Fruit fly (Drosophila melanogaster) whole organism, embryonic: ENCODE measurements around the gene CG10383.

Experiments used
- Asciz ChIP-seq: fragments of 200-800 bp; sonication (Bioruptor generic); optimal IDR thresholded peaks from 2 replicates; lab custom pipeline; 2017; ENCODE audit warnings: missing biosample characterization, mild to moderate bottlenecking, missing genetic modification characterization, missing genetic modification reagents
- Atf3 ChIP-seq: fragments of 200-800 bp; sonication (Bioruptor generic); optimal IDR thresholded peaks from 3 replicates; lab custom pipeline; 2016; ENCODE audit warnings: missing biosample characterization, missing genetic modification characterization
- B-H1 ChIP-seq: fragments of 200-800 bp; sonication (Bioruptor generic); IDR thresholded peaks from 3 replicates; pipeline ENCODE4 v1.3.6; 2022; ENCODE audit warnings: missing biosample characterization, missing genetic modification characterization
- Bgb ChIP-seq: fragments of 200-800 bp; sonication (Bioruptor generic); IDR thresholded peaks from 2 replicates; pipeline ENCODE4 v1.3.6; 2022; ENCODE audit warnings: missing biosample characterization, missing genetic modification characterization; ENCODE audit not compliant: partially characterized antibody
- CG10462 ChIP-seq: fragments of 200-800 bp; sonication (Bioruptor generic); optimal IDR thresholded peaks from 2 replicates; lab custom pipeline; 2016; ENCODE audit warnings: missing biosample characterization, missing genetic modification characterization
- CG11456 ChIP-seq: fragments of 200-800 bp; sonication (Bioruptor generic); IDR thresholded peaks from 3 replicates; pipeline ENCODE4 v1.3.6; 2022; ENCODE audit warnings: missing biosample characterization, missing genetic modification characterization
- CG12391 ChIP-seq: fragments of 200-800 bp; sonication (Bioruptor generic); optimal IDR thresholded peaks from 3 replicates; lab custom pipeline; 2018; ENCODE audit warnings: missing biosample characterization, mild to moderate bottlenecking, missing genetic modification characterization, moderate library complexity
- CG12744 ChIP-seq: fragments of 200-800 bp; sonication (Bioruptor generic); optimal IDR thresholded peaks from 2 replicates; lab custom pipeline; 2016; ENCODE audit warnings: missing biosample characterization, missing genetic modification characterization
- CG13287 ChIP-seq: fragments of 200-800 bp; sonication (Bioruptor generic); IDR thresholded peaks from 2 replicates; pipeline ENCODE4 v1.3.6; 2022; ENCODE audit warnings: missing biosample characterization, missing genetic modification characterization; ENCODE audit not compliant: partially characterized antibody
- CG14050 ChIP-seq: fragments of 200-800 bp; sonication (Bioruptor generic); IDR thresholded peaks from 3 replicates; pipeline ENCODE4 v1.3.6; 2022; ENCODE audit warnings: missing biosample characterization, missing genetic modification characterization
- CG17186 ChIP-seq: fragments of 200-800 bp; sonication (Bioruptor generic); optimal IDR thresholded peaks from 3 replicates; lab custom pipeline; 2017; ENCODE audit warnings: missing biosample characterization, missing genetic modification reagents, missing genetic modification characterization
- CG30431 ChIP-seq: fragments of 200-800 bp; sonication (Bioruptor generic); optimal IDR thresholded peaks from 2 replicates; lab custom pipeline; 2017; ENCODE audit warnings: missing biosample characterization, missing genetic modification characterization
- CG33213 ChIP-seq: fragments of 200-800 bp; sonication (Bioruptor generic); optimal IDR thresholded peaks from 3 replicates; lab custom pipeline; 2016; ENCODE audit warnings: missing biosample characterization, missing genetic modification characterization
- CG4617 ChIP-seq: fragments of 200-800 bp; sonication (Bioruptor generic); optimal IDR thresholded peaks from 3 replicates; lab custom pipeline; 2016; ENCODE audit warnings: missing biosample characterization, missing genetic modification characterization, borderline replicate concordance
- CG6175 ChIP-seq: fragments of 200-800 bp; sonication (Bioruptor generic); IDR thresholded peaks from 3 replicates; pipeline ENCODE4 v1.3.6; 2022; ENCODE audit warnings: missing biosample characterization, missing genetic modification characterization
- CG7271 ChIP-seq: fragments of 200-800 bp; sonication (Bioruptor generic); optimal IDR thresholded peaks from 2 replicates; lab custom pipeline; 2018; ENCODE audit warnings: missing biosample characterization, mild to moderate bottlenecking, missing genetic modification characterization, moderate library complexity
- CG8290 ChIP-seq, 3 experiments: fragments of 200-800 bp; sonication (Bioruptor generic); optimal IDR thresholded peaks; 2 replicates each; lab custom pipeline; 2016 to 2019; ENCODE audit warnings: missing biosample characterization in 3 of 3, missing genetic modification characterization in 3 of 3, mild to moderate bottlenecking in 2 of 3, moderate library complexity in 1 of 3
- CG9932 ChIP-seq: fragments of 200-800 bp; sonication (Bioruptor generic); IDR thresholded peaks from 2 replicates; pipeline ENCODE4 v1.3.6; 2022; ENCODE audit warnings: missing biosample characterization, missing genetic modification characterization
- Chrac-16 ChIP-seq: fragments of 200-800 bp; sonication (Bioruptor generic); optimal IDR thresholded peaks from 3 replicates; lab custom pipeline; 2016; ENCODE audit warnings: missing biosample characterization, missing genetic modification characterization
- Dad ChIP-seq: fragments of 200-800 bp; sonication (Bioruptor generic); optimal IDR thresholded peaks from 3 replicates; lab custom pipeline; 2016; ENCODE audit warnings: missing biosample characterization, missing genetic modification characterization
- Fer1 ChIP-seq: fragments of 200-800 bp; sonication (Bioruptor generic); optimal IDR thresholded peaks from 2 replicates; lab custom pipeline; 2017; ENCODE audit warnings: missing biosample characterization, mild to moderate bottlenecking, missing genetic modification characterization
- H2.0 ChIP-seq: fragments of 200-800 bp; sonication (Bioruptor generic); IDR thresholded peaks from 2 replicates; pipeline ENCODE4 v1.3.6; 2022; ENCODE audit warnings: missing biosample characterization, missing genetic modification characterization
- Hr3 ChIP-seq: fragments of 200-800 bp; sonication (Bioruptor generic); optimal IDR thresholded peaks from 3 replicates; lab custom pipeline; 2016; ENCODE audit warnings: missing biosample characterization, missing genetic modification characterization
- Hr51 ChIP-seq, 2 experiments: fragments of 200-800 bp; sonication (Bioruptor generic); optimal IDR thresholded peaks; 2 replicates in 1 of 2; 3 replicates in 1 of 2; lab custom pipeline; 2016 to 2018; ENCODE audit warnings: missing biosample characterization in 2 of 2, missing genetic modification characterization in 2 of 2, mild to moderate bottlenecking in 1 of 2, moderate library complexity in 1 of 2
- Hsf ChIP-seq: fragments of 200-800 bp; sonication (Bioruptor generic); optimal IDR thresholded peaks from 3 replicates; lab custom pipeline; 2016; ENCODE audit warnings: missing biosample characterization, missing genetic modification characterization
- Nf-YA ChIP-seq: fragments of 200-800 bp; sonication (Bioruptor generic); IDR thresholded peaks from 2 replicates; pipeline ENCODE4 v1.3.6; 2022; ENCODE audit warnings: missing biosample characterization, missing genetic modification characterization
- Optix ChIP-seq: fragments of 200-800 bp; sonication (Bioruptor generic); IDR thresholded peaks from 3 replicates; pipeline ENCODE4 v1.3.6; 2022; ENCODE audit warnings: missing biosample characterization, missing genetic modification characterization
- PHDP ChIP-seq: fragments of 200-800 bp; sonication (Bioruptor generic); optimal IDR thresholded peaks from 3 replicates; lab custom pipeline; 2018; ENCODE audit warnings: missing biosample characterization, mild to moderate bottlenecking, missing genetic modification characterization, moderate library complexity
- Poxn ChIP-seq: fragments of 200-800 bp; sonication (Bioruptor generic); IDR thresholded peaks from 2 replicates; pipeline ENCODE4 v1.3.6; 2022; ENCODE audit warnings: missing biosample characterization, missing genetic modification characterization
- Sox100B ChIP-seq: fragments of 200-800 bp; sonication (Bioruptor generic); optimal IDR thresholded peaks from 3 replicates; lab custom pipeline; 2018; ENCODE audit warnings: missing biosample characterization, mild to moderate bottlenecking, missing genetic modification characterization
- Stat92E ChIP-seq, 3 experiments: fragments of >200 bp in 2 of 3; fragments of 200-800 bp in 1 of 3; sonication (Bioruptor generic) in 1 of 3; optimal IDR thresholded peaks; 2 replicates each; lab custom pipeline; 2017 to 2019; ENCODE audit warnings: missing biosample characterization in 3 of 3, missing genetic modification characterization in 3 of 3, mild to moderate bottlenecking in 1 of 3, moderate library complexity in 1 of 3
- abd-A ChIP-seq: fragments of 200-800 bp; sonication (Bioruptor generic); optimal IDR thresholded peaks from 3 replicates; lab custom pipeline; 2019; ENCODE audit warnings: missing biosample characterization, mild to moderate bottlenecking, missing genetic modification characterization, moderate library complexity
- bbx ChIP-seq: fragments of 200-800 bp; sonication (Bioruptor generic); IDR thresholded peaks from 2 replicates; pipeline ENCODE4 v1.3.6; 2022; ENCODE audit warnings: missing biosample characterization, missing genetic modification characterization; ENCODE audit not compliant: partially characterized antibody
- btn ChIP-seq: fragments of 200-800 bp; sonication (Bioruptor generic); optimal IDR thresholded peaks from 2 replicates; lab custom pipeline; 2016; ENCODE audit warnings: missing biosample characterization, missing genetic modification characterization
- chif ChIP-seq, 2 experiments: fragments of 200-800 bp; sonication (Bioruptor generic); optimal IDR thresholded peaks; 3 replicates each; lab custom pipeline; 2016; ENCODE audit warnings: missing biosample characterization in 2 of 2, missing genetic modification characterization in 2 of 2
- dati ChIP-seq: fragments of 200-800 bp; sonication (Bioruptor generic); IDR thresholded peaks from 2 replicates; pipeline ENCODE4 v1.3.6; 2022; ENCODE audit warnings: missing biosample characterization, missing genetic modification characterization
- en ChIP-seq: fragments of 200-800 bp; sonication (Bioruptor generic); optimal IDR thresholded peaks from 2 replicates; lab custom pipeline; 2016; ENCODE audit warnings: missing biosample characterization, missing genetic modification characterization
- hth ChIP-seq: fragments of >200 bp; optimal IDR thresholded peaks from 2 replicates; lab custom pipeline; 2017; ENCODE audit warnings: inconsistent platforms
- maf-S ChIP-seq: fragments of 200-800 bp; sonication (Bioruptor generic); optimal IDR thresholded peaks from 2 replicates; lab custom pipeline; 2016; ENCODE audit warnings: missing biosample characterization, missing genetic modification characterization
- nerfin-2 ChIP-seq: fragments of 200-800 bp; sonication (Bioruptor generic); IDR thresholded peaks from 2 replicates; pipeline ENCODE4 v1.3.6; 2022; ENCODE audit warnings: missing biosample characterization, missing genetic modification characterization; ENCODE audit not compliant: partially characterized antibody
- onecut ChIP-seq: fragments of 200-800 bp; sonication (Bioruptor generic); IDR thresholded peaks from 2 replicates; pipeline ENCODE4 v1.3.6; 2022; ENCODE audit warnings: missing biosample characterization, missing genetic modification characterization
- pita ChIP-seq: fragments of 200-800 bp; sonication (Bioruptor generic); optimal IDR thresholded peaks from 2 replicates; lab custom pipeline; 2017; ENCODE audit warnings: missing biosample characterization, mild to moderate bottlenecking, missing genetic modification characterization
- sd ChIP-seq: fragments of 200-800 bp; sonication (Bioruptor generic); optimal IDR thresholded peaks from 3 replicates; lab custom pipeline; 2018; ENCODE audit warnings: missing biosample characterization, mild to moderate bottlenecking, missing genetic modification characterization, moderate library complexity
- sima ChIP-seq: fragments of 200-800 bp; sonication (Bioruptor generic); optimal IDR thresholded peaks from 2 replicates; lab custom pipeline; 2016; ENCODE audit warnings: missing biosample characterization, missing genetic modification characterization
- slbo ChIP-seq: fragments of 200-800 bp; sonication (Bioruptor generic); IDR thresholded peaks from 2 replicates; pipeline ENCODE4 v1.3.6; 2022; ENCODE audit warnings: missing biosample characterization, missing genetic modification characterization
- ssp ChIP-seq: fragments of 200-800 bp; sonication (Bioruptor generic); IDR thresholded peaks from 2 replicates; pipeline ENCODE4 v1.3.6; 2022; ENCODE audit warnings: missing biosample characterization, missing genetic modification characterization
- stwl ChIP-seq: fragments of 200-800 bp; sonication (Bioruptor generic); optimal IDR thresholded peaks from 3 replicates; lab custom pipeline; 2018; ENCODE audit warnings: missing biosample characterization, mild to moderate bottlenecking, missing genetic modification characterization, moderate library complexity
- tin ChIP-seq: fragments of 200-800 bp; sonication (Bioruptor generic); optimal IDR thresholded peaks from 3 replicates; lab custom pipeline; 2016; ENCODE audit warnings: missing biosample characterization, missing genetic modification characterization
- tna ChIP-seq: fragments of 200-800 bp; sonication (Bioruptor generic); IDR thresholded peaks from 2 replicates; pipeline ENCODE4 v1.3.6; 2022; ENCODE audit warnings: missing biosample characterization, missing genetic modification characterization; ENCODE audit not compliant: partially characterized antibody
- zfh1 ChIP-seq: fragments of 200-800 bp; sonication (Bioruptor generic); IDR thresholded peaks from 3 replicates; pipeline ENCODE4 v1.3.6; 2022; ENCODE audit warnings: missing biosample characterization, missing genetic modification characterization

Gene CG10383

dm6 chr2L:18653328-18653675, 42.1 kb downstream of the CG10383 start (continued):
- TF ChIP-seq Hr3 (GFP tag; lab: Kevin White, UChicago) (peak; percentile 17), Dad (GFP tag; lab: Kevin White, UChicago) (peak; percentile 65), pita (GFP tag; lab: Kevin White, UChicago) (no peak), btn (GFP tag; lab: Kevin White, UChicago) (peak; percentile 79), Asciz (peak; percentile 70), Fer1 (GFP tag; lab: Kevin White, UChicago) (peak; percentile 18), hth (lab: Kevin White, UChicago) (no peak), Bgb (no peak), Stat92E (GFP tag; optimal IDR thresholded peaks at IDR 0.05; lab: Kevin White, UChicago) (peak in 1 of 3 experiments; percentile 78), en (no peak), PHDP (tag; lab: Kevin White, UChicago) (peak; percentile 29), Poxn (GFP tag; lab: Robert Waterston, UW) (no peak), CG13287 (GFP tag; lab: Robert Waterston, UW) (no peak), sd (tag; lab: Kevin White, UChicago) (peak; percentile 14), Atf3 (GFP tag; lab: Kevin White, UChicago) (peak; percentile 15), slbo (GFP tag; lab: Robert Waterston, UW) (peak; percentile 44), CG8290 (GFP tag; optimal IDR thresholded peaks at IDR 0.05; lab: Kevin White, UChicago) (peak; percentile 4), CG8290 (tag; optimal IDR thresholded peaks at IDR 0.05; lab: Kevin White, UChicago) (peak in 1 of 2 experiments; percentile 52), bbx (GFP tag; lab: Robert Waterston, UW) (no peak), abd-A (tag; lab: Kevin White, UChicago) (no peak), tna (GFP tag; lab: Robert Waterston, UW) (no peak), Sox100B (GFP tag; lab: Kevin White, UChicago) (peak; percentile 55), zfh1 (peak; percentile 93), onecut (GFP tag; lab: Robert Waterston, UW) (peak; percentile 34), CG10462 (peak; percentile 33), CG7271 (peak; percentile 51), CG6175 (GFP tag; lab: Robert Waterston, UW) (peak; percentile 45; the same call in 1 of the 3 replicates), Hsf (GFP tag; lab: Kevin White, UChicago) (peak; percentile 32), CG30431 (no peak), CG9932 (GFP tag; lab: Robert Waterston, UW) (no peak), chif (GFP tag; optimal IDR thresholded peaks at IDR 0.05; lab: Kevin White, UChicago) (peak; percentile 42 to 80), Nf-YA (peak; percentile 41; the same call in 1 of the 2 replicates), Hr51 (GFP tag; optimal IDR thresholded peaks at IDR 0.05; lab: Kevin White, UChicago) (peak in 1 of 2 experiments; percentile 57), CG33213 (peak; percentile 77), sima (GFP tag; lab: Kevin White, UChicago) (no peak), H2.0 (GFP tag; lab: Robert Waterston, UW) (peak; percentile 40; the same call in 1 of the 2 replicates), Optix (peak; percentile 50; the same call in 2 of the 3 replicates), CG11456 (GFP tag; lab: Robert Waterston, UW) (peak; percentile 71; the same call in 2 of the 3 replicates), maf-S (peak; percentile 15), ssp (GFP tag; lab: Robert Waterston, UW) (peak; percentile 69), CG17186 (GFP tag; lab: Kevin White, UChicago) (peak; percentile 20), nerfin-2 (GFP tag; lab: Robert Waterston, UW) (no peak), CG14050 (GFP tag; lab: Robert Waterston, UW) (0 out of 3 replicates have a peak, but pooled peaks have one; percentile 13), CG12744 (GFP tag; lab: Kevin White, UChicago) (no peak), dati (GFP tag; lab: Robert Waterston, UW) (peak; percentile 43; the same call in 1 of the 2 replicates), Chrac-16 (GFP tag; lab: Kevin White, UChicago) (peak; percentile 15), stwl (tag; lab: Kevin White, UChicago) (peak; percentile 17), CG12391 (tag; lab: Kevin White, UChicago) (peak; percentile 49), B-H1 (GFP tag; lab: Robert Waterston, UW) (peak; percentile 78), CG4617 (GFP tag; lab: Kevin White, UChicago) (no peak), tin (GFP tag; lab: Kevin White, UChicago) (peak; percentile 58)
